Fruit fly (Drosophila melanogaster): ENCODE results near the gene CG13073.

DNA sequence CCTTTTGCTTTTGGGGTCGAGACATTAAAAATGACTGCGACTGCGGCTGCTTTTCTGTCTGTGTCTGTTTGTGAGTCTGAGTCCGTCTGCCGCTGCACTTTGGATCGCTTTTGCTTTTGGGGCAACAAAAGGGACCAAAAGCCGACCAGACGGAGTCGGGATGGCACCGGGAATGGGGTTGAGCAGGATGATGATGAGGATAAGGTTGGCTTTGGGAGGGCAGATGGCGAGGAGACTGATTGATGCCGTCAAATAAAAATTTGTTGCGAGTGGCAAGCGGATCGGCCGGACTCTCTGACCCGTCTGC is 27.2 kb downstream of the CG13073 start:
- TF ChIP-seq pad (GFP tag; optimal IDR thresholded peaks at IDR 0.05) (no peak), CG33017 (tag; optimal IDR thresholded peaks at IDR 0.05) (no peak), tj (GFP tag; optimal IDR thresholded peaks at IDR 0.05) (no peak), toe (GFP tag; optimal IDR thresholded peaks at IDR 0.05) (no peak), CG12768 (GFP tag; optimal IDR thresholded peaks at IDR 0.05) (no peak), Mnt (GFP tag; optimal IDR thresholded peaks at IDR 0.05) (no peak), bab1 (GFP tag; optimal IDR thresholded peaks at IDR 0.05) (no peak), cic (GFP tag; optimal IDR thresholded peaks at IDR 0.05) (no peak), kay (GFP tag; ENCODE audit: borderline replicate concordance) (no peak)

All from whole organism, adult.